Fruit fly (Drosophila melanogaster) whole organism, adult: ENCODE measurements around the gene CG13053.

ENCODE experiments used
- CG1620 ChIP-seq: fragments of 200-800 bp; sonication (Bioruptor generic); optimal IDR thresholded peaks from 2 replicates; lab custom pipeline; 2016; ENCODE audit warnings: missing biosample characterization, missing genetic modification characterization
- CG5204 ChIP-seq: fragments of 200-800 bp; sonication (Bioruptor generic); optimal IDR thresholded peaks from 2 replicates; lab custom pipeline; 2016; ENCODE audit warnings: missing biosample characterization, missing genetic modification characterization
- Mnt ChIP-seq: fragments of 200-800 bp; sonication (Bioruptor generic); optimal IDR thresholded peaks from 2 replicates; lab custom pipeline; 2016; ENCODE audit warnings: missing biosample characterization, mild to moderate bottlenecking, missing genetic modification characterization
- kay ChIP-seq: fragments of 200-800 bp; sonication (Bioruptor generic); peaks from one replicate; lab custom pipeline; 2016; ENCODE audit warnings: missing biosample characterization, missing genetic modification characterization, borderline replicate concordance

dm6 chr3L:16301153-16301552 lies 41.6 kb upstream of the CG13053 start, which contains the start of gene CG4982:
- TF ChIP-seq CG1620 (no peak), CG5204 (GFP tag; lab: Kevin White, UChicago) (no peak), Mnt (GFP tag; lab: Kevin White, UChicago) (no peak), kay (GFP tag; lab: Kevin White, UChicago) (no peak)
